Worm (Caenorhabditis elegans) whole organism, L3 larva: ENCODE data around the gene emb-1.

Experiments
- fkh-10 ChIP-seq: sonication (generic microtip); optimal IDR thresholded peaks from 2 replicates; lab custom pipeline; 2017; ENCODE audit warnings: missing biosample characterization, missing genetic modification reagents, missing genetic modification characterization
- lin-39 ChIP-seq: fragments of 150-350 bp; optimal IDR thresholded peaks from 2 replicates; lab custom pipeline; 2018; ENCODE audit warnings: missing biosample characterization, missing genetic modification reagents, missing genetic modification characterization
- mml-1 ChIP-seq: fragments of 150-350 bp; sonication (generic microtip); optimal IDR thresholded peaks from 3 replicates; lab custom pipeline; 2014; ENCODE audit warnings: missing biosample characterization, missing genetic modification characterization
- nhr-23 ChIP-seq: fragments of 150-350 bp; optimal IDR thresholded peaks from 2 replicates; lab custom pipeline; 2014; ENCODE audit warnings: missing biosample characterization, missing genetic modification reagents, missing genetic modification characterization
- pha-4 ChIP-seq: fragments of 150-350 bp; optimal IDR thresholded peaks from 2 replicates; lab custom pipeline; 2014; ENCODE audit warnings: missing biosample characterization, missing genetic modification reagents, missing genetic modification characterization
- tbx-2 ChIP-seq: sonication (generic microtip); optimal IDR thresholded peaks from 2 replicates; lab custom pipeline; 2016; ENCODE audit warnings: mild to moderate bottlenecking, missing genetic modification characterization, missing compliant biosample characterization

Gene emb-1

ce11 chrIII:5218687-5219086 lies 45.4 kb downstream of the emb-1 start, which contains the start of gene ZC155.2:
TSS of gene ZC155.2 (plus strand) at chrIII:5218987.
- TF ChIP-seq lin-39 (tag; lab: Kevin White, UChicago), result peak; percentile 15
- TF ChIP-seq tbx-2 (tag; lab: Kevin White, UChicago), result no peak
- no peak for TF ChIP-seq nhr-23 (tag; lab: Kevin White, UChicago)

ce11 chrIII:5221820-5222219 lies 48.6 kb downstream of the emb-1 start:
- TF ChIP-seq pha-4 (tag; lab: Kevin White, UChicago), result peak; percentile 91
- no peak for TF ChIP-seq mml-1 (tag; lab: Kevin White, UChicago)

ce11 chrIII:5222777-5223176 lies 49.5 kb downstream of the emb-1 start:
- TF ChIP-seq fkh-10 (GFP tag; lab: Kevin White, UChicago) (no peak), pha-4 (tag; lab: Kevin White, UChicago) (peak; percentile 97)
- TF ChIP-seq, all 47 proteins: peak for 1
